Worm (Caenorhabditis elegans) whole organism, mixed stage, embryonic: ENCODE results near the gene Y53G8B.2.

Experiments used
- blmp-1 ChIP-seq: fragments of 150-350 bp; optimal IDR thresholded peaks from 2 replicates; lab custom pipeline; 2014; ENCODE audit warnings: missing biosample characterization, missing genetic modification characterization
- nhr-12 ChIP-seq: fragments of 150-350 bp; optimal IDR thresholded peaks from 2 replicates; lab custom pipeline; 2014; ENCODE audit warnings: missing biosample characterization, missing genetic modification characterization
- nhr-76 ChIP-seq: sonication (generic microtip); optimal IDR thresholded peaks from 2 replicates; lab custom pipeline; 2017; ENCODE audit warnings: missing biosample characterization, missing genetic modification characterization

DNA sequence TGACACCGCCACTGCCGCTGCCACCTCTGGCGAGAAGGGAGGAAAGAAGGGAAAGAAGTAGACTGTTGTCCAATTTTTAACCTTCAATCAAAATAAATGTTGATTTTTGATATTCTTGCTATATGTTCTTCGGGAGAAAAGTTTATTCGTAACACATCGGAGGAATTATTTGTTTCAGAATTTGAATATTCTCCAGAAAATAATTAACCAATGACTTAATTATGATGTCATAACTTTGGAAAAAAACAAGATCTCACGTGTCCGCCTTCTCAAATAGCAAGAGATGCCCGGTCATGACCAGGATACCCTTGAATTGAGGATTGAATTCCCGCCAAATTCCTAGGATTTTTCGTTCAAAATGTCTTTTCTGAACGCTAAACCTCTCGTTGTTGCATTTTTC, 34.7 kb downstream of the Y53G8B.2 start:
- TF ChIP-seq blmp-1 (tag; lab: Kevin White, UChicago) (no peak), nhr-76 (tag; lab: Kevin White, UChicago) (no peak), nhr-12 (tag; lab: Kevin White, UChicago) (no peak)
